Worm (Caenorhabditis elegans): ENCODE measurements around the gene manf-1.
A peak's percentile ranks its signal among the peaks of the same experiment; 100 is the strongest.

The manf-1 gene

DNA sequence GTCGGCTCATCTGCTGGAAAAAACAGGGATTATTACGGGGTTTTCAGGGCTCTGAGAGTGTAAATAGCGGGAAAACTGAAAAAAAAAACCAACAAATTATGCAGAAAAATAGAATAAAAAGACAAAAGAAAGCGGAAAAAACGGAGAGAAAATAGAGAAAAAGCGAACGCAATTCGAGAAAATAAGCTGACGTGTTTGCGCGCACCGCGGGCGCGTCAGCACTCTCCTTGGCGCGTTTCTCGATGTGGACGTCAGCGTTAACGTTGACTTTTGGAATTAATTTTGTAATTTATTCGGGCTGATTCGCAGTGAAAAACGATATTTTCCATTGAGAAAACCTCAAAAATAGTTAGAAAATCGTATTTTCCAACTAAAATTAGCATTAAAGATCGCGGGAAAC, at the start of gene manf-1 (continued):
- TF ChIP-seq pha-4 (GFP tag; IDR thresholded peaks at IDR 0.05) (no peak), pha-4 (tag; optimal IDR thresholded peaks at IDR 0.05) (no peak), lin-29 (GFP tag; IDR thresholded peaks at IDR 0.05) (no peak), ceh-28 (tag; optimal IDR thresholded peaks at IDR 0.05) (no peak), ztf-11 (tag; optimal IDR thresholded peaks at IDR 0.05) (no peak), fos-1 (tag; optimal IDR thresholded peaks at IDR 0.05) (no peak), mdt-29 (GFP tag; IDR thresholded peaks at IDR 0.05) (no peak), daf-19 (GFP tag; conservative IDR thresholded peaks at IDR 0.05) (no peak), snpc-1.2 (GFP tag; IDR thresholded peaks at IDR 0.05) (no peak), nhr-42 (GFP tag; IDR thresholded peaks at IDR 0.05) (no peak), R02D3.7 (tag; optimal IDR thresholded peaks at IDR 0.05) (no peak), arid-1 (GFP tag; conservative IDR thresholded peaks at IDR 0.05) (peak; percentile 69), dmd-9 (GFP tag; IDR thresholded peaks at IDR 0.05) (no peak), lim-7 (GFP tag; IDR thresholded peaks at IDR 0.05) (no peak), zfp-3 (GFP tag; conservative IDR thresholded peaks at IDR 0.05) (no peak), saeg-2 (GFP tag; IDR thresholded peaks at IDR 0.05) (no peak), nhr-111 (GFP tag; optimal IDR thresholded peaks at IDR 0.05) (no peak), hlh-11 (tag; optimal IDR thresholded peaks at IDR 0.05) (peak; percentile 58), ctbp-1 (GFP tag; IDR thresholded peaks at IDR 0.05) (no peak), nhr-76 (tag; optimal IDR thresholded peaks at IDR 0.05) (no peak), hmg-1.1 (GFP tag; IDR thresholded peaks at IDR 0.05) (peak; percentile 65), jun-1 (tag; optimal IDR thresholded peaks at IDR 0.05) (no peak), F10B5.3 (tag; optimal IDR thresholded peaks at IDR 0.05) (no peak), rbr-2 (tag; optimal IDR thresholded peaks at IDR 0.05) (peak; percentile 54), zfp-2 (tag; optimal IDR thresholded peaks at IDR 0.05) (no peak), egl-43 (GFP tag; IDR thresholded peaks at IDR 0.05) (no peak), nhr-77 (tag; optimal IDR thresholded peaks at IDR 0.05) (peak; percentile 5), spr-1 (tag; optimal IDR thresholded peaks at IDR 0.05) (peak; percentile 3), dpl-1 (GFP tag; optimal IDR thresholded peaks at IDR 0.05) (peak; percentile 69), ces-1 (GFP tag; optimal IDR thresholded peaks at IDR 0.05) (no peak), php-3 (GFP tag; IDR thresholded peaks at IDR 0.05) (no peak), dmd-6 (GFP tag; IDR thresholded peaks at IDR 0.05) (peak; percentile 56), nhr-102 (tag; optimal IDR thresholded peaks at IDR 0.05) (peak; percentile 13), lin-39 (tag; optimal IDR thresholded peaks at IDR 0.05) (no peak), zag-1 (tag; optimal IDR thresholded peaks at IDR 0.05) (no peak), nhr-10 (tag; optimal IDR thresholded peaks at IDR 0.05) (no peak), gei-8 (GFP tag; optimal IDR thresholded peaks at IDR 0.05) (no peak), tra-1 (GFP tag; IDR thresholded peaks at IDR 0.05) (no peak), daf-12 (tag; optimal IDR thresholded peaks at IDR 0.05) (no peak), ceh-62 (tag; optimal IDR thresholded peaks at IDR 0.05) (no peak), hif-1 (tag; optimal IDR thresholded peaks at IDR 0.05) (peak in 1 of 2 experiments; percentile 47), hlh-30 (tag; optimal IDR thresholded peaks at IDR 0.05; ENCODE audit: insufficient read depth) (peak; percentile 36), nhr-25 (tag; optimal IDR thresholded peaks at IDR 0.05; ENCODE audit: borderline replicate concordance, insufficient read depth) (no peak), pqm-1 (tag; optimal IDR thresholded peaks at IDR 0.05) (no peak), cey-2 (tag; optimal IDR thresholded peaks at IDR 0.05; ENCODE audit: borderline replicate concordance, insufficient read depth) (no peak), Y5F2A.4 (GFP tag; optimal IDR thresholded peaks at IDR 0.05) (no peak), lin-13 (GFP tag; optimal IDR thresholded peaks at IDR 0.05) (peak; percentile 32), F37D6.2 (tag; optimal IDR thresholded peaks at IDR 0.05) (peak; percentile 2), set-16 (GFP tag; IDR thresholded peaks at IDR 0.05) (no peak), F49E8.2 (tag; optimal IDR thresholded peaks at IDR 0.05; ENCODE audit: borderline replicate concordance) (no peak), dve-1 (tag; optimal IDR thresholded peaks at IDR 0.05; ENCODE audit: insufficient read depth) (peak; percentile 77), skn-1 (tag; optimal IDR thresholded peaks at IDR 0.05) (no peak)
